Worm (Caenorhabditis elegans) whole organism, L3 larva: Measurements from ENCODE around the gene srw-145.

Experiments
- R02D3.7 ChIP-seq: fragments of 150-350 bp; optimal IDR thresholded peaks from 2 replicates; lab custom pipeline; 2014; ENCODE audit warnings: missing biosample characterization, missing genetic modification characterization
- ZK546.5 ChIP-seq: sonication (generic microtip); optimal IDR thresholded peaks from 2 replicates; lab custom pipeline; 2017; ENCODE audit warnings: missing biosample characterization, missing genetic modification characterization
- aly-2 ChIP-seq: fragments of 150-350 bp; optimal IDR thresholded peaks from 2 replicates; lab custom pipeline; 2014; ENCODE audit warnings: missing biosample characterization, missing genetic modification characterization
- ama-1 ChIP-seq: fragments of 150-350 bp; optimal IDR thresholded peaks from 2 replicates; lab custom pipeline; 2018
- ceh-16 ChIP-seq: sonication (generic microtip); optimal IDR thresholded peaks from 2 replicates; lab custom pipeline; 2017; ENCODE audit warnings: missing biosample characterization, missing genetic modification characterization
- ceh-82 ChIP-seq: fragments of 150-350 bp; optimal IDR thresholded peaks from 2 replicates; lab custom pipeline; 2014; ENCODE audit warnings: missing biosample characterization, missing genetic modification characterization
- ceh-9 ChIP-seq: sonication (generic microtip); optimal IDR thresholded peaks from 2 replicates; lab custom pipeline; 2018; ENCODE audit warnings: missing biosample characterization, missing genetic modification characterization
- daf-12 ChIP-seq: fragments of 150-350 bp; optimal IDR thresholded peaks from 2 replicates; lab custom pipeline; 2014; ENCODE audit warnings: missing biosample characterization, missing genetic modification reagents, missing genetic modification characterization
- egl-27 ChIP-seq: sonication (generic microtip); optimal IDR thresholded peaks from 4 replicates; lab custom pipeline; 2017; ENCODE audit warnings: missing biosample characterization, missing genetic modification reagents, missing genetic modification characterization
- egl-5 ChIP-seq: fragments of 150-350 bp; optimal IDR thresholded peaks from 2 replicates; lab custom pipeline; 2017; ENCODE audit warnings: missing biosample characterization, missing genetic modification reagents, missing genetic modification characterization, inconsistent platforms
- elt-1 ChIP-seq: fragments of 150-350 bp; optimal IDR thresholded peaks from 2 replicates; lab custom pipeline; 2014; ENCODE audit warnings: missing biosample characterization, missing genetic modification characterization
- elt-2 ChIP-seq: sonication (generic microtip); optimal IDR thresholded peaks from 2 replicates; lab custom pipeline; 2016; ENCODE audit warnings: missing genetic modification reagents, mild to moderate bottlenecking, missing genetic modification characterization, missing compliant biosample characterization
- elt-3 ChIP-seq, 3 experiments: fragments of 150-350 bp in 1 of 3; sonication (generic microtip) in 2 of 3; optimal IDR thresholded peaks; 2 replicates in 2 of 3; 4 replicates in 1 of 3; lab custom pipeline; 2014 to 2017; ENCODE audit warnings: missing biosample characterization in 3 of 3, missing genetic modification characterization in 3 of 3
- eor-1 ChIP-seq, 2 experiments: fragments of 150-350 bp; optimal IDR thresholded peaks; 2 replicates each; lab custom pipeline; 2014 to 2018; ENCODE audit warnings: missing biosample characterization in 2 of 2, missing genetic modification characterization in 2 of 2
- fkh-10 ChIP-seq: sonication (generic microtip); optimal IDR thresholded peaks from 2 replicates; lab custom pipeline; 2017; ENCODE audit warnings: missing biosample characterization, missing genetic modification reagents, missing genetic modification characterization
- fkh-2 ChIP-seq: fragments of 150-350 bp; optimal IDR thresholded peaks from 2 replicates; lab custom pipeline; 2014; ENCODE audit warnings: missing biosample characterization, missing genetic modification reagents, missing genetic modification characterization
- hmg-11 ChIP-seq: sonication (generic microtip); optimal IDR thresholded peaks from 2 replicates; lab custom pipeline; 2016; ENCODE audit warnings: missing genetic modification characterization, missing compliant biosample characterization
- jun-1 ChIP-seq: fragments of 150-350 bp; optimal IDR thresholded peaks from 2 replicates; lab custom pipeline; 2014; ENCODE audit warnings: missing biosample characterization, missing genetic modification reagents, missing genetic modification characterization
- lin-15B ChIP-seq: fragments of 150-350 bp; optimal IDR thresholded peaks from 2 replicates; lab custom pipeline; 2014; ENCODE audit warnings: missing biosample characterization, missing genetic modification characterization
- lin-39 ChIP-seq: fragments of 150-350 bp; optimal IDR thresholded peaks from 2 replicates; lab custom pipeline; 2018; ENCODE audit warnings: missing biosample characterization, missing genetic modification reagents, missing genetic modification characterization
- lsy-12 ChIP-seq: sonication (generic microtip); optimal IDR thresholded peaks from 2 replicates; lab custom pipeline; 2016; ENCODE audit warnings: mild to moderate bottlenecking, missing genetic modification characterization, missing compliant biosample characterization
- mdl-1 ChIP-seq: fragments of 150-350 bp; optimal IDR thresholded peaks from 2 replicates; lab custom pipeline; 2014; ENCODE audit warnings: missing biosample characterization, missing genetic modification characterization
- mml-1 ChIP-seq: fragments of 150-350 bp; sonication (generic microtip); optimal IDR thresholded peaks from 3 replicates; lab custom pipeline; 2014; ENCODE audit warnings: missing biosample characterization, missing genetic modification characterization
- nfya-1 ChIP-seq: sonication (generic microtip); optimal IDR thresholded peaks from 2 replicates; lab custom pipeline; 2017; ENCODE audit warnings: missing genetic modification characterization, mild to moderate bottlenecking, missing compliant biosample characterization, antibody characterized with exemption, moderate library complexity; ENCODE audit not compliant: insufficient read depth
- nhr-11 ChIP-seq: fragments of 150-350 bp; optimal IDR thresholded peaks from 2 replicates; lab custom pipeline; 2014; ENCODE audit warnings: missing biosample characterization, missing genetic modification characterization
- nhr-12 ChIP-seq: fragments of 150-350 bp; optimal IDR thresholded peaks from 2 replicates; lab custom pipeline; 2014; ENCODE audit warnings: missing biosample characterization, missing genetic modification characterization
- nhr-23 ChIP-seq: fragments of 150-350 bp; optimal IDR thresholded peaks from 2 replicates; lab custom pipeline; 2014; ENCODE audit warnings: missing biosample characterization, missing genetic modification reagents, missing genetic modification characterization
- nhr-237 ChIP-seq: fragments of 150-350 bp; optimal IDR thresholded peaks from 2 replicates; lab custom pipeline; 2014; ENCODE audit warnings: missing biosample characterization, missing genetic modification characterization
- nhr-28 ChIP-seq: fragments of 150-350 bp; optimal IDR thresholded peaks from 2 replicates; lab custom pipeline; 2014; ENCODE audit warnings: missing biosample characterization, missing genetic modification characterization
- nhr-43 ChIP-seq: sonication (generic microtip); optimal IDR thresholded peaks from 2 replicates; lab custom pipeline; 2016; ENCODE audit warnings: mild to moderate bottlenecking, missing genetic modification characterization, missing compliant biosample characterization; ENCODE audit not compliant: poor library complexity, severe bottlenecking
- nhr-67 ChIP-seq: fragments of 150-350 bp; optimal IDR thresholded peaks from 2 replicates; lab custom pipeline; 2014; ENCODE audit warnings: missing biosample characterization, missing genetic modification characterization
- nhr-76 ChIP-seq: fragments of 150-350 bp; sonication (generic microtip); optimal IDR thresholded peaks from 5 replicates; lab custom pipeline; 2014; ENCODE audit warnings: missing biosample characterization, missing genetic modification characterization
- nhr-77 ChIP-seq: fragments of 150-350 bp; optimal IDR thresholded peaks from 2 replicates; lab custom pipeline; 2014; ENCODE audit warnings: missing biosample characterization, missing genetic modification characterization
- pha-4 ChIP-seq: fragments of 150-350 bp; optimal IDR thresholded peaks from 2 replicates; lab custom pipeline; 2014; ENCODE audit warnings: missing biosample characterization, missing genetic modification reagents, missing genetic modification characterization
- pqm-1 ChIP-seq: fragments of 150-350 bp; optimal IDR thresholded peaks from 2 replicates; lab custom pipeline; 2017; ENCODE audit warnings: missing biosample characterization, missing genetic modification characterization, inconsistent platforms
- sea-2 ChIP-seq: fragments of 150-350 bp; sonication (generic microtip); optimal IDR thresholded peaks from 4 replicates; lab custom pipeline; 2014; ENCODE audit warnings: missing biosample characterization, missing genetic modification reagents, missing genetic modification characterization
- skn-1 ChIP-seq: fragments of 150-350 bp; optimal IDR thresholded peaks from 2 replicates; lab custom pipeline; 2014; ENCODE audit warnings: missing biosample characterization, missing genetic modification characterization
- snpc-4 ChIP-seq: fragments of 150-350 bp; optimal IDR thresholded peaks from 2 replicates; lab custom pipeline; 2014; ENCODE audit warnings: missing biosample characterization, missing genetic modification characterization
- tbx-2 ChIP-seq: sonication (generic microtip); optimal IDR thresholded peaks from 2 replicates; lab custom pipeline; 2016; ENCODE audit warnings: mild to moderate bottlenecking, missing genetic modification characterization, missing compliant biosample characterization
- unc-39 ChIP-seq: sonication (generic microtip); optimal IDR thresholded peaks from 4 replicates; lab custom pipeline; 2017; ENCODE audit warnings: missing biosample characterization, missing genetic modification characterization
- unc-62 ChIP-seq: fragments of 150-350 bp; sonication (generic microtip); optimal IDR thresholded peaks from 4 replicates; lab custom pipeline; 2014; ENCODE audit warnings: missing biosample characterization, missing genetic modification reagents, missing genetic modification characterization
- zag-1 ChIP-seq: fragments of 150-350 bp; optimal IDR thresholded peaks from 2 replicates; lab custom pipeline; 2014; ENCODE audit warnings: missing biosample characterization, missing genetic modification characterization
- ztf-11 ChIP-seq: fragments of 150-350 bp; optimal IDR thresholded peaks from 2 replicates; lab custom pipeline; 2014; ENCODE audit warnings: missing biosample characterization, missing genetic modification characterization
- ztf-4 ChIP-seq: fragments of 150-350 bp; optimal IDR thresholded peaks from 2 replicates; lab custom pipeline; 2014; ENCODE audit warnings: missing biosample characterization, missing genetic modification characterization

The srw-145 gene

ce11 chrV:13908120-13908915 is 28.6 kb upstream of the srw-145 start:
- TF ChIP-seq snpc-4 (tag; lab: Kevin White, UChicago) (no peak), nhr-28 (tag; lab: Kevin White, UChicago) (no peak), fkh-10 (GFP tag; lab: Kevin White, UChicago) (no peak), ztf-11 (tag; lab: Kevin White, UChicago) (no peak), nhr-43 (tag; lab: Kevin White, UChicago) (peak; percentile 65), ama-1 (peak; percentile 87), nhr-23 (tag; lab: Kevin White, UChicago) (no peak), ceh-16 (no peak), elt-2 (tag; lab: Kevin White, UChicago) (no peak), nhr-11 (no peak), eor-1 (tag; optimal IDR thresholded peaks at IDR 0.05; lab: Kevin White, UChicago) (no peak), elt-3 (tag; optimal IDR thresholded peaks at IDR 0.05; lab: Kevin White, UChicago) (no peak), egl-5 (no peak), ceh-82 (tag; lab: Kevin White, UChicago) (no peak), hmg-11 (tag; lab: Kevin White, UChicago) (no peak), nfya-1 (tag; lab: Kevin White, UChicago) (peak; percentile 12), ztf-4 (peak; percentile 24), ZK546.5 (no peak), unc-62 (no peak)

DNA sequence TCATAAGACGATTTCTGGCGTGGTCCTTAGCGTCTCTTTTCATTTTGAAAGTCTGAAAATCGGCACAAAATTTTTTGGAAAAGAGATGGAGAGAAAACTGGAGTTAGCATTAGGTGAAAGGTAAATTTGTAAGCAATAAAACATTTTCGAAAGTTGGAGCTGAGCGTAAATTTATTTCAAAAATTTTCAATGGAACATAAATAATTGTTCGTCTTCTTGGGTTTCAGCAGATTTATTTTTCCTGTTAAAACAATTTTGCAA is 28.1 kb upstream of the srw-145 start, which contains the start of gene C06B3.6:
TSS of gene C06B3.6 (minus strand) at position 52 of the 261 bp plus-strand sequence.
- no peak for TF ChIP-seq nhr-11
- TF ChIP-seq ztf-11 (tag; lab: Kevin White, UChicago): no peak
- no peak for TF ChIP-seq nhr-28 (tag; lab: Kevin White, UChicago)
- no peak for TF ChIP-seq nfya-1 (tag; lab: Kevin White, UChicago)
- no peak for TF ChIP-seq pqm-1 (tag; lab: Kevin White, UChicago)
- TF ChIP-seq pha-4: no peak
- no peak for TF ChIP-seq sea-2 (GFP tag; lab: Kevin White, UChicago)
- no peak for TF ChIP-seq nhr-237 (tag; lab: Kevin White, UChicago)
- no peak for TF ChIP-seq jun-1 (tag; lab: Kevin White, UChicago)
- no peak for TF ChIP-seq lin-39
- no peak for TF ChIP-seq egl-27 (tag; lab: Kevin White, UChicago)
- no peak for TF ChIP-seq nhr-43 (tag; lab: Kevin White, UChicago)
- no peak for TF ChIP-seq R02D3.7
- TF ChIP-seq unc-62: no peak
- no peak for TF ChIP-seq ceh-9
- TF ChIP-seq lsy-12: no peak
- no peak for TF ChIP-seq snpc-4 (tag; lab: Kevin White, UChicago)
- TF ChIP-seq fkh-2: no peak
- no peak for TF ChIP-seq nhr-67 (tag; lab: Kevin White, UChicago)
- TF ChIP-seq mdl-1 (tag; lab: Kevin White, UChicago): no peak
- TF ChIP-seq, all 47 proteins: peak for 0

DNA sequence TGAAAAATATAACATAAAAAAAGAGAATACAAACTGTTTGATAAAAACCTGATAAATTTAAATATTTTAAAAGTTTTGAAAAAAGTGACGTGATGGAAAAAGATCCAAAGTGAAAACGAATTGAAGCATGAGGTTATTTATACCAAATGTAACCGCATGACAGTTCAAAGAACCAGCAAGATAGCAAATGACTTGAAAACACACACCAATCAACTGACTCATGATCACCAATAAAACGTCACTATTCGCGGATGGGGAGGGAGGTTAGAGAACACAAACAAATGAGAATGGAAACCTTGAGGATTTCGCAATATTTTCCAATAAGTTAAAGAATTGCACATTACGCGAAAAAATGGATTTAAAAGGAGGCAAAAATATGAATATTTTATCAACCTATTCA is 27.6 kb upstream of the srw-145 start, which contains the start of gene C06B3.7:
TSS of gene C06B3.7 (plus strand) at position 287 of the 400 bp plus-strand sequence.
- TF ChIP-seq ztf-4 (no peak), elt-1 (no peak), nhr-12 (tag; lab: Kevin White, UChicago) (no peak), lin-39 (peak; percentile 92), nhr-76 (no peak), eor-1 (tag; optimal IDR thresholded peaks at IDR 0.05; lab: Kevin White, UChicago) (no peak), elt-3 (tag; optimal IDR thresholded peaks at IDR 0.05; lab: Kevin White, UChicago) (peak in 1 of 3 experiments; percentile 23), egl-27 (tag; lab: Kevin White, UChicago) (no peak), skn-1 (peak; percentile 72), lsy-12 (peak; percentile 16), tbx-2 (tag; lab: Kevin White, UChicago) (no peak), nfya-1 (tag; lab: Kevin White, UChicago) (peak; percentile 90), zag-1 (tag; lab: Kevin White, UChicago) (no peak), fkh-10 (GFP tag; lab: Kevin White, UChicago) (no peak), R02D3.7 (no peak), pqm-1 (tag; lab: Kevin White, UChicago) (peak; percentile 95), jun-1 (tag; lab: Kevin White, UChicago) (peak; percentile 92), lin-15B (tag; lab: Kevin White, UChicago) (peak; percentile 27), ceh-82 (tag; lab: Kevin White, UChicago) (no peak), fkh-2 (no peak), nhr-23 (tag; lab: Kevin White, UChicago) (peak; percentile 86), sea-2 (GFP tag; lab: Kevin White, UChicago) (no peak), mdl-1 (tag; lab: Kevin White, UChicago) (peak; percentile 75), pha-4 (peak; percentile 94), nhr-237 (tag; lab: Kevin White, UChicago) (no peak), ztf-11 (tag; lab: Kevin White, UChicago) (no peak), unc-39 (tag; lab: Kevin White, UChicago) (no peak), daf-12 (tag; lab: Kevin White, UChicago) (no peak), mml-1 (tag; lab: Kevin White, UChicago) (no peak), hmg-11 (tag; lab: Kevin White, UChicago) (no peak), nhr-77 (tag; lab: Kevin White, UChicago) (no peak), egl-5 (peak; percentile 99), snpc-4 (tag; lab: Kevin White, UChicago) (no peak), aly-2 (no peak), unc-62 (no peak), ceh-16 (no peak), ama-1 (no peak), ceh-9 (no peak)
